Worm (Caenorhabditis elegans): ENCODE data around the gene srh-17.

DNA sequence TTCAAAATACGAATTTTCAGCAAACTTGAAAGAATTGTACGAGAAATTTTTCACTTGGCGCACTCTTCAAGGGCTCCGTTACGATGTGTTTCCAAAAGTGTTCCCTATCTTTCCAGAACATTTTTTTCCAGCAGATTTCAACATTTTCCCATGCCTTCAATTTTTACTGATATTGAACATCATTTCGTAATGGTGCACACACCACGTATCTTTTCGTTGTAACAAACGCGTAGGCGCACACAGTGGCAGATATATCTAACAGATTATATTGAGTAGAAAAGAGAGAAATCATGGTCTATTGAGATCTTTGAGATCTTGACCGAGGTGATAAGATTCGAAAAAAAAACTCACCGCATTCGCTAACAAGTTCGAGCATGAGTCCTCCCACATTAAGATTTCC, 34.6 kb downstream of the srh-17 start:
- peak; percentile 44 for TF ChIP-seq unc-55 (GFP tag; optimal IDR thresholded peaks at IDR 0.05)
- TF ChIP-seq pqm-1 (tag; optimal IDR thresholded peaks at IDR 0.05): no peak

All from whole organism, late embryonic.